Worm (Caenorhabditis elegans): ENCODE results near the gene F44E5.5.

DNA sequence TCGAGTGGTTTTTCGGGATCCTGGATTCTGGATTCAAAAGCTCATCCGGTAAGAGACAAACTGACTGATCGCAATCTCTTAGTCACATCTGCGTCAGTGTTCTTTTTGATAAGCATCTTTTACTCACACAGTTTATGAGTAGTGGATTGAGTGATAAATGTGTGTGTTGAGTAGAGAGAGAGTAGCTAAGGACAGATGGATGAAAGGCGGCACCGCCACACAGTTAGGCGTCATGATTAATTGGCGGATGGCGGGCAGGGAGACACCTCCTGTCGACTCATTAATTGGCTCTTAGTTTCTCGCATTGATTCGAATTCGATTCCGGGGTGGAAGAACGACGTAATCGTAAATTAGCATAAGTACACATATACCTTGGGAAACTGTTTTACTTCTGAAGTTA, 34.9 kb downstream of the F44E5.5 start:
- TF ChIP-seq unc-98 (GFP tag; IDR thresholded peaks at IDR 0.05) (no peak), zag-1 (tag; optimal IDR thresholded peaks at IDR 0.05) (no peak), unc-62 (GFP tag; optimal IDR thresholded peaks at IDR 0.05) (no peak), ztf-11 (tag; optimal IDR thresholded peaks at IDR 0.05) (no peak), lsy-2 (tag; optimal IDR thresholded peaks at IDR 0.05) (no peak), fos-1 (tag; optimal IDR thresholded peaks at IDR 0.05) (no peak), mep-1 (tag; optimal IDR thresholded peaks at IDR 0.05) (no peak), snpc-4 (tag; optimal IDR thresholded peaks at IDR 0.05) (no peak)

Measured in whole organism, L1 larva.